Worm (Caenorhabditis elegans) whole organism, L2 larva: Measurements from ENCODE around the gene ZC239.3.
A peak's percentile ranks its signal among the peaks of the same experiment; 100 is the strongest.

Source experiments
- C34F6.9 ChIP-seq: fragments of 150-350 bp; optimal IDR thresholded peaks from 2 replicates; lab custom pipeline; 2014; ENCODE audit warnings: missing biosample characterization, missing genetic modification characterization
- F13H6.1 ChIP-seq: sonication (generic microtip); optimal IDR thresholded peaks from 2 replicates; lab custom pipeline; 2016; ENCODE audit warnings: missing genetic modification characterization, missing compliant biosample characterization
- R02D3.7 ChIP-seq: fragments of 150-350 bp; optimal IDR thresholded peaks from 2 replicates; lab custom pipeline; 2014; ENCODE audit warnings: missing biosample characterization, missing genetic modification characterization
- Y55F3AM.14 ChIP-seq: fragments of 200-800 bp; sonication (Bioruptor generic); optimal IDR thresholded peaks from 2 replicates; lab custom pipeline; 2018; ENCODE audit warnings: mild to moderate bottlenecking, missing genetic modification characterization, missing compliant biosample characterization
- alr-1 ChIP-seq: fragments of 150-350 bp; optimal IDR thresholded peaks from 2 replicates; lab custom pipeline; 2014; ENCODE audit warnings: missing biosample characterization, missing genetic modification characterization
- aly-2 ChIP-seq: fragments of 150-350 bp; optimal IDR thresholded peaks from 2 replicates; lab custom pipeline; 2014; ENCODE audit warnings: missing biosample characterization, missing genetic modification characterization
- ama-1 ChIP-seq: fragments of 150-350 bp; optimal IDR thresholded peaks from 2 replicates; lab custom pipeline; 2018; ENCODE audit warnings: inconsistent platforms
- blmp-1 ChIP-seq: sonication (generic microtip); optimal IDR thresholded peaks from 2 replicates; lab custom pipeline; 2017; ENCODE audit warnings: missing genetic modification characterization, mild to moderate bottlenecking, missing compliant biosample characterization, antibody characterized with exemption, moderate library complexity; ENCODE audit not compliant: insufficient read depth
- ceh-16 ChIP-seq: fragments of 150-350 bp; optimal IDR thresholded peaks from 2 replicates; lab custom pipeline; 2014; ENCODE audit warnings: missing biosample characterization, missing genetic modification characterization
- ceh-82 ChIP-seq: fragments of 150-350 bp; optimal IDR thresholded peaks from 2 replicates; lab custom pipeline; 2014; ENCODE audit warnings: missing biosample characterization, missing genetic modification characterization
- crh-2 ChIP-seq: sonication (generic microtip); optimal IDR thresholded peaks from 2 replicates; lab custom pipeline; 2017; ENCODE audit warnings: missing biosample characterization, missing genetic modification characterization
- elt-1 ChIP-seq: fragments of 150-350 bp; optimal IDR thresholded peaks from 2 replicates; lab custom pipeline; 2014; ENCODE audit warnings: missing biosample characterization, missing genetic modification characterization
- elt-3 ChIP-seq: sonication (generic microtip); optimal IDR thresholded peaks from 2 replicates; lab custom pipeline; 2017; ENCODE audit warnings: missing biosample characterization, missing genetic modification characterization
- fos-1 ChIP-seq: fragments of 150-350 bp; optimal IDR thresholded peaks from 2 replicates; lab custom pipeline; 2014; ENCODE audit warnings: missing biosample characterization, missing genetic modification characterization
- gmeb-1 ChIP-seq: fragments of 150-350 bp; optimal IDR thresholded peaks from 2 replicates; lab custom pipeline; 2014; ENCODE audit warnings: missing biosample characterization, missing genetic modification characterization
- lin-11 ChIP-seq: fragments of 150-350 bp; sonication (generic microtip); optimal IDR thresholded peaks from 2 replicates; lab custom pipeline; 2014; ENCODE audit warnings: missing biosample characterization, missing genetic modification characterization, inconsistent platforms, mixed read lengths
- lin-13 ChIP-seq: fragments of 150-350 bp; optimal IDR thresholded peaks from 2 replicates; lab custom pipeline; 2014; ENCODE audit warnings: missing biosample characterization, missing genetic modification reagents, missing genetic modification characterization
- lsy-2 ChIP-seq, 2 experiments: fragments of 150-350 bp in 1 of 2; sonication (generic microtip) in 1 of 2; optimal IDR thresholded peaks; 2 replicates each; lab custom pipeline; 2014 to 2017; ENCODE audit warnings: missing biosample characterization in 2 of 2, missing genetic modification characterization in 2 of 2
- mab-5 ChIP-seq: fragments of 150-350 bp; optimal IDR thresholded peaks from 2 replicates; lab custom pipeline; 2014; ENCODE audit warnings: missing biosample characterization, missing genetic modification characterization
- mbf-1 ChIP-seq: sonication (generic microtip); optimal IDR thresholded peaks from 2 replicates; lab custom pipeline; 2017; ENCODE audit warnings: missing biosample characterization, missing genetic modification characterization
- mdl-1 ChIP-seq, 2 experiments: fragments of 150-350 bp in 1 of 2; sonication (generic microtip) in 1 of 2; optimal IDR thresholded peaks; 2 replicates each; lab custom pipeline; 2017; ENCODE audit warnings: missing biosample characterization in 2 of 2, missing genetic modification characterization in 2 of 2
- nhr-10 ChIP-seq: sonication (generic microtip); optimal IDR thresholded peaks from 2 replicates; lab custom pipeline; 2017; ENCODE audit warnings: missing biosample characterization, missing genetic modification characterization
- nhr-11 ChIP-seq: fragments of 150-350 bp; optimal IDR thresholded peaks from 2 replicates; lab custom pipeline; 2014; ENCODE audit warnings: missing biosample characterization, missing genetic modification characterization
- nhr-129 ChIP-seq: fragments of 150-350 bp; optimal IDR thresholded peaks from 2 replicates; lab custom pipeline; 2014; ENCODE audit warnings: missing biosample characterization, missing genetic modification characterization
- nhr-21 ChIP-seq: fragments of 150-350 bp; optimal IDR thresholded peaks from 2 replicates; lab custom pipeline; 2014; ENCODE audit warnings: missing biosample characterization, missing genetic modification characterization
- nhr-23 ChIP-seq: fragments of 150-350 bp; optimal IDR thresholded peaks from 2 replicates; lab custom pipeline; 2014; ENCODE audit warnings: missing biosample characterization, missing genetic modification reagents, missing genetic modification characterization
- nhr-237 ChIP-seq: fragments of 150-350 bp; optimal IDR thresholded peaks from 2 replicates; lab custom pipeline; 2014; ENCODE audit warnings: missing biosample characterization, missing genetic modification characterization
- nhr-25 ChIP-seq: fragments of 150-350 bp; sonication (generic microtip); optimal IDR thresholded peaks from 3 replicates; lab custom pipeline; 2014; ENCODE audit warnings: missing biosample characterization, missing genetic modification characterization
- nhr-6 ChIP-seq: fragments of 150-350 bp; optimal IDR thresholded peaks from 2 replicates; lab custom pipeline; 2014; ENCODE audit warnings: missing biosample characterization, missing genetic modification characterization
- nhr-77 ChIP-seq: fragments of 150-350 bp; optimal IDR thresholded peaks from 2 replicates; lab custom pipeline; 2014; ENCODE audit warnings: missing biosample characterization, missing genetic modification characterization
- peb-1 ChIP-seq: fragments of 150-350 bp; optimal IDR thresholded peaks from 2 replicates; lab custom pipeline; 2014; ENCODE audit warnings: missing biosample characterization, missing genetic modification characterization
- sem-4 ChIP-seq: fragments of 150-350 bp; optimal IDR thresholded peaks from 2 replicates; lab custom pipeline; 2014; ENCODE audit warnings: missing biosample characterization, missing genetic modification reagents, missing genetic modification characterization
- skn-1 ChIP-seq: sonication (generic microtip); optimal IDR thresholded peaks from 2 replicates; lab custom pipeline; 2017; ENCODE audit warnings: missing biosample characterization, missing genetic modification characterization
- sma-3 ChIP-seq: sonication (generic microtip); optimal IDR thresholded peaks from 2 replicates; lab custom pipeline; 2016; ENCODE audit warnings: missing genetic modification reagents, missing genetic modification characterization, missing compliant biosample characterization
- sma-9 ChIP-seq, 2 experiments: fragments of 150-350 bp in 1 of 2; sonication (generic microtip) in 1 of 2; optimal IDR thresholded peaks; 2 replicates each; lab custom pipeline; 2014 to 2016; ENCODE audit warnings: missing genetic modification characterization in 2 of 2, mild to moderate bottlenecking in 1 of 2, missing biosample characterization in 1 of 2, missing compliant biosample characterization in 1 of 2, missing genetic modification reagents in 1 of 2, moderate library complexity in 1 of 2
- snpc-4 ChIP-seq: fragments of 150-350 bp; optimal IDR thresholded peaks from 2 replicates; lab custom pipeline; 2014; ENCODE audit warnings: missing biosample characterization, missing genetic modification characterization
- unc-39 ChIP-seq: fragments of 150-350 bp; optimal IDR thresholded peaks from 2 replicates; lab custom pipeline; 2014; ENCODE audit warnings: missing biosample characterization, missing genetic modification characterization
- unc-55 ChIP-seq: fragments of 150-350 bp; sonication (generic microtip); optimal IDR thresholded peaks from 3 replicates; lab custom pipeline; 2014; ENCODE audit warnings: missing biosample characterization, missing genetic modification reagents, missing genetic modification characterization
- zag-1 ChIP-seq: fragments of 150-350 bp; optimal IDR thresholded peaks from 2 replicates; lab custom pipeline; 2014; ENCODE audit warnings: missing biosample characterization, missing genetic modification characterization
- ztf-1 ChIP-seq: fragments of 200-800 bp; sonication (Bioruptor generic); conservative IDR thresholded peaks from 2 replicates; pipeline ENCODE4 v1.3.6; 2022; ENCODE audit warnings: missing genetic modification characterization, missing compliant biosample characterization
- ztf-11 ChIP-seq: sonication (generic microtip); optimal IDR thresholded peaks from 2 replicates; lab custom pipeline; 2017; ENCODE audit warnings: missing biosample characterization, missing genetic modification characterization
- ztf-4 ChIP-seq: fragments of 150-350 bp; optimal IDR thresholded peaks from 2 replicates; lab custom pipeline; 2014; ENCODE audit warnings: missing biosample characterization, missing genetic modification characterization

Gene ZC239.3

ce11 chrII:3241842-3242241 is 26.0 kb downstream of the ZC239.3 start:
- TF ChIP-seq peb-1 (tag; lab: Kevin White, UChicago) (no peak), ama-1 (lab: Kevin White, UChicago) (no peak), skn-1 (no peak), C34F6.9 (no peak), blmp-1 (tag; lab: Kevin White, UChicago) (peak; percentile 9), lin-11 (tag; lab: Kevin White, UChicago) (no peak), zag-1 (tag; lab: Kevin White, UChicago) (no peak), nhr-21 (tag; lab: Kevin White, UChicago) (peak; percentile 68), nhr-129 (no peak)
- TF ChIP-seq, all 48 proteins: peak for 2

ce11 chrII:3244070-3244469 is 28.2 kb downstream of the ZC239.3 start, which contains the start of gene C17F4.12:
TSS of gene C17F4.12 (minus strand) at chrII:3244170.
- TF ChIP-seq skn-1 (no peak), snpc-4 (no peak), nhr-129 (no peak), ama-1 (lab: Kevin White, UChicago) (no peak), alr-1 (tag; lab: Kevin White, UChicago) (no peak), mbf-1 (no peak), elt-1 (tag; lab: Kevin White, UChicago) (no peak), ztf-1 (no peak), nhr-237 (no peak), C34F6.9 (no peak), F13H6.1 (tag; lab: Kevin White, UChicago) (no peak), aly-2 (tag; lab: Kevin White, UChicago) (no peak), sma-3 (GFP tag; lab: Kevin White, UChicago) (no peak), sma-9 (GFP tag; optimal IDR thresholded peaks at IDR 0.05; lab: Kevin White, UChicago) (no peak), sma-9 (tag; optimal IDR thresholded peaks at IDR 0.05; lab: Kevin White, UChicago) (no peak), ceh-82 (tag; lab: Kevin White, UChicago) (no peak), zag-1 (tag; lab: Kevin White, UChicago) (no peak), mab-5 (tag; lab: Kevin White, UChicago) (no peak), lin-11 (tag; lab: Kevin White, UChicago) (no peak), nhr-77 (tag; lab: Kevin White, UChicago) (no peak)

- peak; percentile 50 for TF ChIP-seq fos-1 (tag; lab: Kevin White, UChicago)
- peak; percentile 6 for TF ChIP-seq lin-13 (GFP tag; lab: Kevin White, UChicago)
- no peak for TF ChIP-seq mdl-1 (tag; optimal IDR thresholded peaks at IDR 0.05; lab: Kevin White, UChicago)
- no peak for TF ChIP-seq nhr-25 (tag; lab: Kevin White, UChicago)
- TF ChIP-seq, all 48 proteins: peak for 2
Observed at ce11 chrII:3244758-3245157, 28.9 kb downstream of the ZC239.3 start.

- TF ChIP-seq R02D3.7 (tag; lab: Kevin White, UChicago) (no peak), nhr-6 (tag; lab: Kevin White, UChicago) (no peak), aly-2 (tag; lab: Kevin White, UChicago) (no peak), nhr-129 (no peak), nhr-23 (tag; lab: Kevin White, UChicago) (no peak), Y55F3AM.14 (GFP tag; lab: Kevin White, UChicago) (no peak), nhr-25 (tag; lab: Kevin White, UChicago) (no peak), mbf-1 (no peak), sma-3 (GFP tag; lab: Kevin White, UChicago) (peak; percentile 9), gmeb-1 (tag; lab: Kevin White, UChicago) (peak; percentile 29), nhr-21 (tag; lab: Kevin White, UChicago) (no peak), peb-1 (tag; lab: Kevin White, UChicago) (no peak), ztf-11 (tag; lab: Kevin White, UChicago) (no peak), nhr-10 (tag; lab: Kevin White, UChicago) (no peak), lin-11 (tag; lab: Kevin White, UChicago) (no peak), crh-2 (tag; lab: Kevin White, UChicago) (peak; percentile 87), mdl-1 (tag; optimal IDR thresholded peaks at IDR 0.05; lab: Kevin White, UChicago) (no peak), nhr-11 (no peak), ztf-4 (no peak), fos-1 (tag; lab: Kevin White, UChicago) (peak; percentile 69), ceh-82 (tag; lab: Kevin White, UChicago) (no peak), unc-55 (GFP tag; lab: Kevin White, UChicago) (no peak), ama-1 (lab: Kevin White, UChicago) (no peak), elt-1 (tag; lab: Kevin White, UChicago) (no peak), sma-9 (GFP tag; optimal IDR thresholded peaks at IDR 0.05; lab: Kevin White, UChicago) (peak; percentile 52), sma-9 (tag; optimal IDR thresholded peaks at IDR 0.05; lab: Kevin White, UChicago) (no peak), lsy-2 (tag; optimal IDR thresholded peaks at IDR 0.05; lab: Kevin White, UChicago) (no peak), zag-1 (tag; lab: Kevin White, UChicago) (no peak), F13H6.1 (tag; lab: Kevin White, UChicago) (peak; percentile 2), ceh-16 (no peak), sem-4 (tag; lab: Kevin White, UChicago) (no peak), ztf-1 (no peak), unc-39 (tag; lab: Kevin White, UChicago) (no peak), elt-3 (tag; lab: Kevin White, UChicago) (no peak)
Observed at ce11 chrII:3245836-3246235, 30.0 kb downstream of the ZC239.3 start, which contains the start of gene C17F4.7. TSS of gene C17F4.7 (minus strand) at chrII:3246015.
